Fruit fly (Drosophila melanogaster) whole organism, prepupa: ENCODE results near the gene ppk16.

ENCODE experiments used
- CG10669 ChIP-seq: fragments of 200-800 bp; sonication (Bioruptor generic); optimal IDR thresholded peaks from 3 replicates; lab custom pipeline; 2018; ENCODE audit warnings: missing biosample characterization, mild to moderate bottlenecking, missing genetic modification characterization, moderate library complexity
- CG11294 ChIP-seq: fragments of 200-800 bp; sonication (Bioruptor generic); IDR thresholded peaks from 2 replicates; pipeline ENCODE4 v1.3.6; 2022; ENCODE audit warnings: missing biosample characterization, missing genetic modification characterization
- CG16779 ChIP-seq: fragments of 200-800 bp; sonication (Bioruptor generic); optimal IDR thresholded peaks from 3 replicates; lab custom pipeline; 2017; ENCODE audit warnings: missing biosample characterization, mild to moderate bottlenecking, missing genetic modification characterization
- CG3032 ChIP-seq: fragments of 200-800 bp; optimal IDR thresholded peaks from 2 replicates; lab custom pipeline; 2019; ENCODE audit warnings: missing biosample characterization, mild to moderate bottlenecking, missing genetic modification characterization, moderate library complexity
- Eip75B ChIP-seq: fragments of 200-800 bp; sonication (Bioruptor generic); optimal IDR thresholded peaks from 3 replicates; lab custom pipeline; 2016; ENCODE audit warnings: missing biosample characterization, missing genetic modification characterization
- Eip93F ChIP-seq: fragments of 200-800 bp; sonication (Bioruptor generic); optimal IDR thresholded peaks from 2 replicates; lab custom pipeline; 2016; ENCODE audit warnings: missing biosample characterization, mild to moderate bottlenecking, missing genetic modification characterization
- dsx ChIP-seq: fragments of 200-800 bp; optimal IDR thresholded peaks from 3 replicates; lab custom pipeline; 2019; ENCODE audit warnings: missing biosample characterization, mild to moderate bottlenecking, missing genetic modification characterization, moderate library complexity; ENCODE audit not compliant: poor library complexity, severe bottlenecking
- net ChIP-seq: fragments of 200-800 bp; sonication (Bioruptor generic); optimal IDR thresholded peaks from 3 replicates; lab custom pipeline; 2016; ENCODE audit warnings: missing biosample characterization, missing genetic modification characterization

DNA sequence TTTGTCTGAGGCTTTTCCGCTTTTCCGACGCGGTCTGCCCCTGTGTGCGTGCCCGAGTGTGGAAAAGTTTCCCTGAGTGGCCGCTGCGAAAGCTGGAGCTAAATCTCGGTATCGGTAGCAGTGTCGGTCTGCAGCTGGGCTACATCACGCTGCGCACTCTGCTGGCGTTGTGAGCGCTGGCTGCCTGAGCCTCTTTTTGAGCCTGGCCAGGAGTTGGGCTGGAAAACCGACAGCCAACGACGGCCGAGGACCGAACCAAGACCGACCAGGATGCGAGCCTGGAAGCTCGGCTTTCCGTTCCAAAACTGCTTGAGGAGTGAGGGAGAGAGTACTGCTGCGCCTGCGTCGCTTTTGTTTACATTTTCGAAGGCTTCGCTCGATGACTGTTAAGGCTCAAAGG, 31.0 kb downstream of the ppk16 start:
- TF ChIP-seq Eip75B (GFP tag; lab: Kevin White, UChicago): no peak
- TF ChIP-seq CG3032 (tag; lab: Kevin White, UChicago): no peak
- TF ChIP-seq CG10669: no peak
- no peak for TF ChIP-seq Eip93F (GFP tag; lab: Kevin White, UChicago)
- no peak for TF ChIP-seq CG11294 (GFP tag; lab: Robert Waterston, UW)
- TF ChIP-seq CG16779 (tag; lab: Kevin White, UChicago): no peak
- TF ChIP-seq net (GFP tag; lab: Kevin White, UChicago): no peak
- no peak for TF ChIP-seq dsx
